Worm (Caenorhabditis elegans): ENCODE results near the gene Y69H2.9.

Gene Y69H2.9

DNA sequence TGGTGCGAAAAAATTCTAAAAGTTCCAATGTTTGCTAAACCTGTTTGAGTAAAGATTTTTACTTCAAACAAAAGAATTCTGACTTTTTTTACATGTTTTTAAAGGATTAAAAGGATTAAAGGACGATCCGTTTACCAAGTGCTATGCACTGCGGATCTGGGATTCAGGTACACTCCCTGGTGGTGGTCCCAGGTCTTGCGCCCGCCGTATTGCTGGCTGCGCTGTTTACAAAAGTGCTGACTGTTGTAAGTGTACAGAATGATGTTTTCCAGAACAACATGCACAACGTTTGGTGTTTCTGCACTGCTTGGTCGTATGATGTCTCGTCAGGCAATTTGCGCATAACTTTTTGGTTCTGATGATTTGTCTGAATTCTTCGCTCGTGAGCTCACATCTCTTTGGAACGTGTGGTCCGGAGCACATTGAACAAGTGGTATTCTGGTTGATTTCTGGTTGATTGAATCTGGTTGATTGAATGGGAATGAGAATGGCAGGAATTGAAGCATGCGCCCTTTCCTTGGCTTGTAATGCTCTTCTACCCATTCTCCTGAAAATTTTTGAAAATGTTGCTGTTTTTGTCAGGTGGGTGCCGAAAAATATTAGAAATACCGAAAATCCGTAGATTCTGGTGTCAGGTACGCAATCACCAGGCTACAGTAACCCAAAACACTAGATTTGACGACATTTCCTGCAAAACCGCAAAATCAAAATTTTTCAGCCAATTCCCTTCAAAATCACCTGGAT, 4.2 kb downstream of the Y69H2.9 start:
- TF ChIP-seq aly-1 (tag; optimal IDR thresholded peaks at IDR 0.05) (no peak), flt-1 (GFP tag; IDR thresholded peaks at IDR 0.05) (peak; percentile 35; the same call in 1 of the 2 replicates), tbx-11 (GFP tag; IDR thresholded peaks at IDR 0.05) (peak; percentile 65; the same call in 1 of the 2 replicates), ceh-36 (tag; optimal IDR thresholded peaks at IDR 0.05) (peak; percentile 22)

DNA sequence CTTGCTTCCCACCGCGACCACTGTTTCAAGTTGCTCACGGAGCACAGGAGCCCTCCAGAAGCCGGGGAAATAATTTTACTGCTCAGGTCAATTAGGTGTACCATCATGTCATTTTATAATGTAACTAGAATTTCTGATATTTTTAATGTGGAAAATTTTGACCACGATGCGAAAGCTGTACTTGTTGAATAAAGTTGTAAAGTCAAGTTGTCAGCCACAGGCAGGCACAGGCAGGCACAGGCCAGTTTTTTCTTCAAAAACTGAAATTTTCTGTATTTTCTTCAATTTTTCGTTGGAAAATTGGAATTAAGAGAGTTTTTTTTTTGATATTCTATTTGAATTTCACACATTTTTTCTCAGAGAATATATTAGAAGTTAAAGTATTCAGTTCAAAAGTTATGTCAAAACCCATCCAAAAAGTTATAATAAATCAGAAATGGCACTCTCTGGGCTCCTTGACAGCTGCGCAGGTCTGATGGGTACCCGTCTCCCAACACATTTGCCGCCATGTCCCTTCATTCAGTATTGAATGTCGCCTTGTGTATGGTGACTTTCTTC, 4.8 kb downstream of the Y69H2.9 start, which contains the start of gene Y17D7C.1:
Gene Y17D7C.1, plus strand, starts transcription at position 508 of the 558 bp plus-strand sequence.
- TF ChIP-seq hnd-1 (tag; optimal IDR thresholded peaks at IDR 0.05) (no peak), tbx-11 (GFP tag; IDR thresholded peaks at IDR 0.05) (peak; percentile 3; the same call in 1 of the 2 replicates), hmg-4 (GFP tag; optimal IDR thresholded peaks at IDR 0.05) (no peak)

DNA sequence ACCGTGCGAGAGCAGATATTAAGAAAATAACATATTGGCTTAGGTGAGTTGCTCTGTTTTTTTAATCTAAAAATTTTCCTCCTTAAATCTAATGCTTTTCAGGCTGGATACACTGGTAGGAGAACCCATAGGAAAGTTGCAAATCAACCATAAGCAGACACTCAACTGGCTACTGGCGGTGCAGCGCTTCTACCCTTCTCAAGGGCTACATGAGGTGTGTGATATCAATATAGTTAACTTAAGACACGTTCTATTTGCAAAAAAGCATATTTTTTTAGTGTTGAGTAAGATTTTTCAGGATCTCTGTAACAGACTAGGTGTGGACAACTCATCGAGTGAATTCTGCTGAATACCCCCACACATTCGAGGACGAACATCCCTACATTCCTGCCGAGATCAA, 6.7 kb downstream of the Y69H2.9 start:
- no peak for TF ChIP-seq hmg-4 (GFP tag; optimal IDR thresholded peaks at IDR 0.05)
- no peak for TF ChIP-seq F13C5.2 (tag; optimal IDR thresholded peaks at IDR 0.05)
- TF ChIP-seq hnd-1 (tag; optimal IDR thresholded peaks at IDR 0.05) = no peak
- no peak for TF ChIP-seq ceh-36 (tag; optimal IDR thresholded peaks at IDR 0.05)
- no peak for TF ChIP-seq B0310.2 (tag; optimal IDR thresholded peaks at IDR 0.05)
- no peak for TF ChIP-seq flt-1 (GFP tag; IDR thresholded peaks at IDR 0.05)
- no peak for TF ChIP-seq sea-1 (GFP tag; conservative IDR thresholded peaks at IDR 0.05)
- no peak for TF ChIP-seq tra-4 (tag; optimal IDR thresholded peaks at IDR 0.05)
- TF ChIP-seq hmbx-1 (tag; optimal IDR thresholded peaks at IDR 0.05) = no peak
- no peak for TF ChIP-seq tbx-37 (GFP tag; conservative IDR thresholded peaks at IDR 0.05)

DNA sequence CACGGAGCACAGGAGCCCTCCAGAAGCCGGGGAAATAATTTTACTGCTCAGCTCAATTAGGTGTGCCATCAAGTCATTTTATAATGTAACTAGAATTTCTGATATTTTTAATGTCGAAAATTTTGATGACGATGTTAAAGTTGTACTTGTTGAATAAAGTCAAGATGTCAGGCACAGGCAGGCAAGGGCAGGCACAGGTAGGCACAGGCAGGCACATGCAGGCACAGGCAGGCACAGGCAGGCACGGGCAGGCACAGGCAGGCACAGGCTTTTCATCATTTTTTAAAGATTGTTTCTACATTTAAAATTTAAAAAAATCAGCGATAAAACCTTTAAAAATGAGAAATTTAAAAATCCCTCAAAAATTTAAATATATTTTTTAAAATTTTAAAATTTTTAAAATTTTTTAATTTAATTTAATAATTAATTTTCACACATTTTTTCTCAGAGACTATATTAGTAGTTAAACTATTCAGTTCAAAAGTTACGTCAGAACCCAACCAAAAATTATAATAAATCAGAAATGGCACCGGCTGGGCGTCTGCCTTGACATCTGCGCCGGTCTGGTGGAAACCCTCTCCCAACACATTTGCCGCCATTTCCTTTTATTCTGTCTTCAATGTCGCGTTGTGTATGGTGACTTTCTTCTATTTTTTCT, 8.0 kb downstream of the Y69H2.9 start, which contains the start of gene Y17D7C.6:
Gene Y17D7C.6, plus strand, starts transcription at position 608 of the 658 bp plus-strand sequence.
- TF ChIP-seq ceh-13 (GFP tag; optimal IDR thresholded peaks at IDR 0.05) (peak; percentile 56), tbx-37 (GFP tag; conservative IDR thresholded peaks at IDR 0.05) (no peak), sea-1 (GFP tag; conservative IDR thresholded peaks at IDR 0.05) (no peak), F13C5.2 (tag; optimal IDR thresholded peaks at IDR 0.05) (no peak), hmbx-1 (tag; optimal IDR thresholded peaks at IDR 0.05) (no peak)

DNA sequence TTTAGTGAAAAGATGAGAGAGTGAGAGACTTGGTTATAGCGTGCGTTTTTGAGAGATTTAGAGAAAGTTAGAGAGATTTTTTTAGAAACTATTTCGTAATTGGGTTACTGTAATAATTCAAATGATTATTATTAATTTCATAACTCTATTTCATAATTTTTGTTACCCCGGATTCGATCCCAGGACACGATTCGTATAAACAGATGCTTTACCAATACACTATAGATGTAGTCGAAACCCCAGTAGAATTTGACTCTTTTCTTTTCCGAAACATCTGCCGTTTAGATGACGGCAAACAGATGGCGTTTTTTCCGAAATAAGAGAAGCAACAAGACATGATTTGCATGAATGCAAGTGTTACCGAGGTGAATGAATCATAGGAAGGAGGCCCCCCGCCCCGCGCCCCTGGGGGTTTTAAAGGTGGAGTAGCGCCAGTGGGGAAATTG, 8.7 kb downstream of the Y69H2.9 start:
- TF ChIP-seq pes-1 (GFP tag; IDR thresholded peaks at IDR 0.05) = no peak
- TF ChIP-seq scrt-1 (GFP tag; IDR thresholded peaks at IDR 0.05) = 0 out of 2 replicates have a peak, but pooled peaks have one; percentile 25
- TF ChIP-seq ceh-13 (GFP tag; optimal IDR thresholded peaks at IDR 0.05) = peak; percentile 59

DNA sequence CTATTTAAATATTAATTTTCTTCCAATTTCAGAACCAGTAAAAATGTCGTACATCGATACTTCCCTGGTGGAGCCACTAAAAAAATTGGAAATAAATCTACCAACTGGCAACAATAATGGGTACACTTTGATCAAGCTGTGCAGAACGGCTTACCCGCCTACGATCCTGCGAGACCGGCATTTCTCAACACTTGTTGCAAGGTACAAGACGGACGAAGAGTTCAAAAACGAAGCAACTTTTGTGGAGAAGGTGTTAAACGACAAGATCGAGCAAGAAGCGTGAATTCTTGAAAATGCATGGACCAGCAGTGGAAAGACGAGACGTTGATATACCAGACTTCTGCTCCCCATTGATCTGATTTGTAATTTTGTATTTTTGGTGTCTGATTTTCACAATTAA, 10.0 kb downstream of the Y69H2.9 start:
- no peak for TF ChIP-seq ets-7 (tag; optimal IDR thresholded peaks at IDR 0.05)
- no peak for TF ChIP-seq tbx-11 (GFP tag; IDR thresholded peaks at IDR 0.05)
- no peak for TF ChIP-seq flt-1 (GFP tag; IDR thresholded peaks at IDR 0.05)
- no peak for TF ChIP-seq scrt-1 (GFP tag; IDR thresholded peaks at IDR 0.05)
- TF ChIP-seq ceh-13 (GFP tag; optimal IDR thresholded peaks at IDR 0.05) = no peak
- TF ChIP-seq ama-1 (optimal IDR thresholded peaks at IDR 0.05) = no peak
- TF ChIP-seq sea-1 (GFP tag; conservative IDR thresholded peaks at IDR 0.05) = no peak
- no peak for TF ChIP-seq F13C5.2 (tag; optimal IDR thresholded peaks at IDR 0.05)

DNA sequence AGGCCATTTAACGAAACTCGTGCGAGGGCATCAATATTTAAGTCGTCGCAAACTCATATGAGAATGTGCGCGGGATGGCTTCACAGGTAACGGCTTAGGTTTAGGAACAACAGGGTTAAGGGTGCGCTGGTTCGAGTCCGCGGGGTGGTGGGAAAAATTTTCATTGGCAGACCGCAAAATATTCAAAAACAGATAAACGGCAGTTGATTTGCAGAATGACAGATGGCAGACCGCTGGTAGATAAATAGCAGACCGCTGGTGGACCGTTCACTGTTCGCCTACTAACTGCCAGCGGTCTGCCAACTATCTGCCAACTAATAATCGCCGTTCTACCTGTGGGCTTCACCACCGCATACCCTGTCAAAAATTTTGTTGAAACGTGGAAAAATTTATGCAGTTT, 10.8 kb downstream of the Y69H2.9 start:
- TF ChIP-seq hmbx-1 (tag; optimal IDR thresholded peaks at IDR 0.05) (no peak), tra-4 (tag; optimal IDR thresholded peaks at IDR 0.05) (no peak), F13C5.2 (tag; optimal IDR thresholded peaks at IDR 0.05) (no peak), B0310.2 (tag; optimal IDR thresholded peaks at IDR 0.05) (no peak), ama-1 (optimal IDR thresholded peaks at IDR 0.05) (no peak), flt-1 (GFP tag; IDR thresholded peaks at IDR 0.05) (peak; percentile 40; the same call in 1 of the 2 replicates), scrt-1 (GFP tag; IDR thresholded peaks at IDR 0.05) (0 out of 2 replicates have a peak, but pooled peaks have one; percentile 58), sea-1 (GFP tag; conservative IDR thresholded peaks at IDR 0.05) (peak; percentile 74), ceh-36 (tag; optimal IDR thresholded peaks at IDR 0.05) (no peak), hnd-1 (tag; optimal IDR thresholded peaks at IDR 0.05) (no peak), tbx-11 (GFP tag; IDR thresholded peaks at IDR 0.05) (peak; percentile 40; the same call in 1 of the 2 replicates), pes-1 (GFP tag; IDR thresholded peaks at IDR 0.05) (no peak), hmg-4 (GFP tag; optimal IDR thresholded peaks at IDR 0.05) (no peak), ceh-13 (GFP tag; optimal IDR thresholded peaks at IDR 0.05) (peak; percentile 40), tbx-37 (GFP tag; conservative IDR thresholded peaks at IDR 0.05) (no peak), ets-7 (tag; optimal IDR thresholded peaks at IDR 0.05) (no peak), aly-1 (tag; optimal IDR thresholded peaks at IDR 0.05) (peak; percentile 62)

DNA sequence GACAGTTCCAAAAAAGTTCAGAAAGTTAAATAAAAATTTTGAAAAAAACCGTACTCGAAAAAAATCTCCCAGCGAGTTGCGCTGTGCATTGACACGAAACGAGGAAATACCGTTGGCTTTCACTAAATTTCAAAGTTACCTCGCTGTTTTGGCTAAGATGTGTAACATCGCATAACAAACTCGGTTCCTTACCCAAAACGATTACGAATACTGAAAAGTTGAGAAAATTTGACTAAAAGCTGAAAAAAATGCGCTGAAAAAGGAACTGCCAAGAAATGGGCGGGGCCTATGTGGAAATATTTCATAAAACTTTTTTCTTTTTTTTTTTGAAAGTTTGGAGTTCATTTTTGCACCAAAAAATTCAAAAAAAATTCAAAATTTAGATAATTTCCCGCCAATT, 18.1 kb downstream of the Y69H2.9 start:
- TF ChIP-seq ceh-36 (tag; optimal IDR thresholded peaks at IDR 0.05) (no peak), ama-1 (optimal IDR thresholded peaks at IDR 0.05) (no peak), hmbx-1 (tag; optimal IDR thresholded peaks at IDR 0.05) (no peak), B0310.2 (tag; optimal IDR thresholded peaks at IDR 0.05) (no peak), ets-7 (tag; optimal IDR thresholded peaks at IDR 0.05) (no peak), scrt-1 (GFP tag; IDR thresholded peaks at IDR 0.05) (no peak), sea-1 (GFP tag; conservative IDR thresholded peaks at IDR 0.05) (no peak), F13C5.2 (tag; optimal IDR thresholded peaks at IDR 0.05) (no peak)
